Worm (Caenorhabditis elegans) whole organism, young adult: ENCODE data around the gene srx-9.

ENCODE experiments used
- B0261.1 ChIP-seq: sonication (generic microtip); optimal IDR thresholded peaks from 2 replicates; lab custom pipeline; 2016; ENCODE audit warnings: mild to moderate bottlenecking, missing genetic modification characterization, moderate library complexity, missing compliant biosample characterization
- D2030.7 ChIP-seq: fragments of 200-800 bp; sonication (Bioruptor generic); IDR thresholded peaks from 2 replicates; pipeline ENCODE4 v1.3.6; 2022; ENCODE audit warnings: missing genetic modification reagents, missing genetic modification characterization, missing compliant biosample characterization
- F49E8.2 ChIP-seq: sonication (generic microtip); optimal IDR thresholded peaks from 3 replicates; lab custom pipeline; 2017; ENCODE audit warnings: missing genetic modification characterization, mild to moderate bottlenecking, missing compliant biosample characterization, antibody characterized with exemption, moderate library complexity; ENCODE audit not compliant: insufficient read depth
- F57A8.1 ChIP-seq: fragments of 200-800 bp; sonication (Bioruptor generic); optimal IDR thresholded peaks from 2 replicates; lab custom pipeline; 2018; ENCODE audit warnings: mild to moderate bottlenecking, missing genetic modification characterization, moderate library complexity, missing compliant biosample characterization
- T07F8.4 ChIP-seq: sonication (generic microtip); optimal IDR thresholded peaks from 2 replicates; lab custom pipeline; 2016; ENCODE audit warnings: mild to moderate bottlenecking, missing genetic modification characterization, moderate library complexity, missing compliant biosample characterization
- Y53G8AR.9 ChIP-seq: fragments of 200-800 bp; sonication (Bioruptor generic); conservative IDR thresholded peaks from 2 replicates; pipeline ENCODE4 v1.3.6; 2022; ENCODE audit warnings: missing genetic modification reagents, missing genetic modification characterization, missing compliant biosample characterization
- Y56A3A.18 ChIP-seq: fragments of 200-800 bp; sonication (Bioruptor generic); IDR thresholded peaks from 2 replicates; pipeline ENCODE4 v1.3.6; 2022; ENCODE audit warnings: missing genetic modification reagents, missing genetic modification characterization, missing compliant biosample characterization
- Y95B8A.8 ChIP-seq: fragments of 200-800 bp; sonication (Bioruptor generic); IDR thresholded peaks from 2 replicates; pipeline ENCODE4 v1.3.6; 2022; ENCODE audit warnings: missing genetic modification reagents, missing genetic modification characterization, missing compliant biosample characterization
- ZK185.1 ChIP-seq: sonication (generic microtip); optimal IDR thresholded peaks from 2 replicates; lab custom pipeline; 2016; ENCODE audit warnings: mild to moderate bottlenecking, missing genetic modification characterization, missing compliant biosample characterization; ENCODE audit not compliant: poor library complexity, severe bottlenecking
- ama-1 ChIP-seq, 3 experiments: fragments of 150-350 bp in 1 of 3; sonication (generic microtip) in 2 of 3; optimal IDR thresholded peaks; 2 replicates each; lab custom pipeline; 2014 to 2018; ENCODE audit warnings: missing biosample characterization in 2 of 3, missing genetic modification characterization in 2 of 3, missing genetic modification reagents in 2 of 3
- atf-7 ChIP-seq: sonication (generic microtip); optimal IDR thresholded peaks from 2 replicates; lab custom pipeline; 2017; ENCODE audit warnings: mild to moderate bottlenecking, missing genetic modification characterization, missing compliant biosample characterization
- attf-5 ChIP-seq: fragments of 200-800 bp; sonication (Bioruptor generic); optimal IDR thresholded peaks from 2 replicates; lab custom pipeline; 2018; ENCODE audit warnings: mild to moderate bottlenecking, missing genetic modification characterization, missing compliant biosample characterization
- cebp-1 ChIP-seq, 2 experiments: fragments of 200-800 bp in 1 of 2; sonication (Bioruptor generic) in 1 of 2; sonication (generic microtip) in 1 of 2; IDR thresholded peaks in 1 of 2; optimal IDR thresholded peaks in 1 of 2; 2 replicates each; pipeline versions ENCODE4 v1.3.6 to Lab custom; 2017 to 2022; ENCODE audit warnings: missing compliant biosample characterization in 2 of 2, missing genetic modification characterization in 2 of 2, mild to moderate bottlenecking in 1 of 2, missing genetic modification reagents in 1 of 2, moderate library complexity in 1 of 2
- ceh-100 ChIP-seq: fragments of 200-800 bp; sonication (Bioruptor generic); IDR thresholded peaks from 2 replicates; pipeline ENCODE4 v1.3.6; 2022; ENCODE audit warnings: missing genetic modification reagents, missing genetic modification characterization, missing compliant biosample characterization
- ceh-27 ChIP-seq: fragments of 200-800 bp; sonication (Bioruptor generic); optimal IDR thresholded peaks from 2 replicates; lab custom pipeline; 2018; ENCODE audit warnings: mild to moderate bottlenecking, missing genetic modification characterization, moderate library complexity, missing compliant biosample characterization
- ceh-91 ChIP-seq: fragments of 200-800 bp; sonication (Bioruptor generic); IDR thresholded peaks from 2 replicates; pipeline ENCODE4 v1.3.6; 2022; ENCODE audit warnings: missing genetic modification reagents, missing genetic modification characterization, missing compliant biosample characterization
- chd-7 ChIP-seq: sonication (generic microtip); optimal IDR thresholded peaks from 2 replicates; lab custom pipeline; 2016; ENCODE audit warnings: mild to moderate bottlenecking, missing genetic modification characterization, moderate library complexity, missing compliant biosample characterization
- die-1 ChIP-seq: sonication (generic microtip); optimal IDR thresholded peaks from 2 replicates; lab custom pipeline; 2016; ENCODE audit warnings: missing genotype, mild to moderate bottlenecking, missing genetic modification characterization, missing compliant biosample characterization
- fkh-3 ChIP-seq: sonication (generic microtip); optimal IDR thresholded peaks from 2 replicates; lab custom pipeline; 2016; ENCODE audit warnings: mild to moderate bottlenecking, missing genetic modification characterization, missing compliant biosample characterization
- him-1 ChIP-seq: sonication (generic microtip); optimal IDR thresholded peaks from 2 replicates; lab custom pipeline; 2016; ENCODE audit warnings: missing genotype, missing genetic modification reagents, missing genetic modification characterization, missing compliant biosample characterization
- hmg-1.2 ChIP-seq: fragments of 200-800 bp; sonication (Bioruptor generic); IDR thresholded peaks from 2 replicates; pipeline ENCODE4 v1.3.6; 2022; ENCODE audit warnings: missing genetic modification reagents, missing genetic modification characterization, missing compliant biosample characterization
- lin-26 ChIP-seq: fragments of 200-800 bp; sonication (Bioruptor generic); IDR thresholded peaks from 2 replicates; pipeline ENCODE4 v1.3.6; 2022; ENCODE audit warnings: missing genetic modification reagents, missing genetic modification characterization, missing compliant biosample characterization
- lin-40 ChIP-seq: sonication (generic microtip); optimal IDR thresholded peaks from 2 replicates; lab custom pipeline; 2016; ENCODE audit warnings: missing genetic modification characterization, mild to moderate bottlenecking, missing compliant biosample characterization, missing genotype, missing genetic modification reagents
- lin-54 ChIP-seq: fragments of 200-800 bp; sonication (Bioruptor generic); optimal IDR thresholded peaks from 2 replicates; lab custom pipeline; 2018; ENCODE audit warnings: mild to moderate bottlenecking, missing genetic modification characterization, missing compliant biosample characterization
- madf-3 ChIP-seq: fragments of 200-800 bp; sonication (Bioruptor generic); IDR thresholded peaks from 2 replicates; pipeline ENCODE4 v1.3.6; 2022; ENCODE audit warnings: missing genetic modification reagents, missing genetic modification characterization, missing compliant biosample characterization
- madf-6 ChIP-seq: fragments of 200-800 bp; sonication (Bioruptor generic); IDR thresholded peaks from 2 replicates; pipeline ENCODE4 v1.3.6; 2022; ENCODE audit warnings: missing genetic modification reagents, missing genetic modification characterization, missing compliant biosample characterization
- mcd-1 ChIP-seq: fragments of 200-800 bp; sonication (Bioruptor generic); IDR thresholded peaks from 2 replicates; pipeline ENCODE4 v1.3.6; 2022; ENCODE audit warnings: missing genetic modification reagents, missing genetic modification characterization, missing compliant biosample characterization
- nfya-2 ChIP-seq: fragments of 200-800 bp; sonication (Bioruptor generic); IDR thresholded peaks from 2 replicates; pipeline ENCODE4 v1.3.6; 2022; ENCODE audit warnings: missing genetic modification reagents, missing genetic modification characterization, missing compliant biosample characterization
- nfyb-1 ChIP-seq: fragments of 200-800 bp; sonication (Bioruptor generic); IDR thresholded peaks from 2 replicates; pipeline ENCODE4 v1.3.6; 2022; ENCODE audit warnings: missing genetic modification reagents, missing genetic modification characterization, missing compliant biosample characterization
- nhr-120 ChIP-seq: fragments of 200-800 bp; sonication (Bioruptor generic); IDR thresholded peaks from 2 replicates; pipeline ENCODE4 v1.3.6; 2022; ENCODE audit warnings: missing genetic modification characterization, missing compliant biosample characterization
- pha-4 ChIP-seq: fragments of 150-350 bp; sonication (generic microtip); optimal IDR thresholded peaks from 2 replicates; lab custom pipeline; 2014; ENCODE audit warnings: missing biosample characterization, missing genetic modification reagents, missing genetic modification characterization
- somi-1 ChIP-seq: fragments of 200-800 bp; sonication (Bioruptor generic); optimal IDR thresholded peaks from 2 replicates; lab custom pipeline; 2018; ENCODE audit warnings: mild to moderate bottlenecking, missing genetic modification characterization, missing compliant biosample characterization
- sptf-2 ChIP-seq: fragments of 200-800 bp; sonication (Bioruptor generic); optimal IDR thresholded peaks from 2 replicates; lab custom pipeline; 2018; ENCODE audit warnings: mild to moderate bottlenecking, missing genetic modification characterization, missing compliant biosample characterization
- tlf-1 ChIP-seq: fragments of 200-800 bp; sonication (Bioruptor generic); optimal IDR thresholded peaks from 2 replicates; lab custom pipeline; 2018; ENCODE audit warnings: mild to moderate bottlenecking, missing genetic modification characterization, missing compliant biosample characterization
- ztf-26 ChIP-seq: sonication (generic microtip); optimal IDR thresholded peaks from 2 replicates; lab custom pipeline; 2017; ENCODE audit warnings: missing genetic modification characterization, missing compliant biosample characterization
- ztf-28 ChIP-seq: fragments of 200-800 bp; sonication (Bioruptor generic); IDR thresholded peaks from 2 replicates; pipeline ENCODE4 v1.3.6; 2022; ENCODE audit warnings: missing genetic modification reagents, missing genetic modification characterization, missing compliant biosample characterization

Gene srx-9

DNA sequence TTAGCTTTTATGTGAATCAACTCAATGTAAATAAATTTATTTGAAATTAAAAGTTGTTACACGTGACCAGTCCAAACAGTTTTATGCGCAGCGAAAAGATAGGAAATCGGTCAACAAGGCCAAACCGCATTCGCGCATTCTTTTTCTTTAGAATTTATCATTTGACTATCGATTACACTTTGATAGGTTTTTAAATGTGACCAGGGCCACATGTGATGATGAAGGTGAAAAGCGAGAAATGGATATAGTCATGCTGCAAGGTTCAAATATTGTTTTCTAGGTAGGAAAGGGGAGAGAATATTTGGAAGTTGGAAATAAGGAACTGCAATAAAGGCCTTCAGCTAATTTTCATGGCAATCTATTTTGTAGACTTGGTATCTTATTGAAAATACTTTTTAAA, 41.7 kb upstream of the srx-9 start:
- TF ChIP-seq ceh-27 (GFP tag; lab: Kevin White, UChicago), result no peak
- TF ChIP-seq ama-1 (optimal IDR thresholded peaks at IDR 0.05; lab: Kevin White, UChicago), result peak; percentile 74
- no peak for TF ChIP-seq ama-1 (GFP tag; optimal IDR thresholded peaks at IDR 0.05; lab: Kevin White, UChicago)
- 0 out of 2 replicates have a peak, but pooled peaks have one; percentile 21 for TF ChIP-seq cebp-1 (GFP tag; IDR thresholded peaks at IDR 0.05; lab: Robert Waterston, UW)
- TF ChIP-seq cebp-1 (tag; optimal IDR thresholded peaks at IDR 0.05; lab: Kevin White, UChicago), result no peak
- TF ChIP-seq madf-6 (GFP tag; lab: Robert Waterston, UW), result 0 out of 2 replicates have a peak, but pooled peaks have one; percentile 32
- peak; percentile 32 for TF ChIP-seq chd-7 (tag; lab: Kevin White, UChicago)
- no peak for TF ChIP-seq him-1 (tag; lab: Kevin White, UChicago)
- peak; percentile 4 for TF ChIP-seq somi-1 (GFP tag; lab: Kevin White, UChicago)
- peak; percentile 12 for TF ChIP-seq fkh-3 (tag; lab: Kevin White, UChicago)
- no peak for TF ChIP-seq ceh-100 (GFP tag; lab: Robert Waterston, UW)
- peak; percentile 9; the same call in 1 of the 2 replicates for TF ChIP-seq lin-26 (GFP tag; lab: Robert Waterston, UW)
- TF ChIP-seq madf-3, result 0 out of 2 replicates have a peak, but pooled peaks have one; percentile 24
- TF ChIP-seq die-1, result peak; percentile 19
- peak; percentile 34; the same call in 1 of the 2 replicates for TF ChIP-seq Y53G8AR.9 (GFP tag; lab: Robert Waterston, UW)
- peak; percentile 65 for TF ChIP-seq ZK185.1 (tag; lab: Kevin White, UChicago)

DNA sequence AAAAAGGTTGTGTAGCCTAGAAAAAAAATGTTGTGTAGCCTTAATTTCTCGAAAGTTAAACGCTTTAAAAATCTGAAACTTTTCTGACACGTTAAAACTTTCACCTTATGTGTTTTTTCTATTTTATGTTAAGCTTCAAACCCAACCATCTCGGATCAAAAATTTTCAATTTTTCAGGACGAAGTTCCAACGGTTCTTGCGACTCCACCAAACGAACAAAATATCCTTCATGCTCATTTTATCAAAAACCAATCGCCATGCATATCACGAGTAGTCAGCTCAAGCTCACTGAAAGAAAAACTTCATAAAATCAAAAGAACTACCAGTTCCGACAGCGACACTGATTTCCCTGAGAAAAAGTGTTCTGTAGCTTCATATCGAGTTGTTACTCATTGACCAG, 41.2 kb upstream of the srx-9 start:
- TF ChIP-seq ama-1 (optimal IDR thresholded peaks at IDR 0.05; lab: Kevin White, UChicago) (no peak), ama-1 (GFP tag; optimal IDR thresholded peaks at IDR 0.05; lab: Kevin White, UChicago) (no peak), atf-7 (no peak), sptf-2 (GFP tag; lab: Kevin White, UChicago) (no peak), Y53G8AR.9 (GFP tag; lab: Robert Waterston, UW) (0 out of 2 replicates have a peak, but pooled peaks have one; percentile 25), madf-3 (no peak)

- 0 out of 2 replicates have a peak, but pooled peaks have one; percentile 15 for TF ChIP-seq nfyb-1 (GFP tag; lab: Robert Waterston, UW)
- peak; percentile 71 for TF ChIP-seq ama-1 (optimal IDR thresholded peaks at IDR 0.05; lab: Kevin White, UChicago)
- no peak for TF ChIP-seq ama-1 (GFP tag; optimal IDR thresholded peaks at IDR 0.05; lab: Kevin White, UChicago)
- no peak for TF ChIP-seq D2030.7 (GFP tag; lab: Robert Waterston, UW)
- 0 out of 2 replicates have a peak, but pooled peaks have one; percentile 18 for TF ChIP-seq lin-26 (GFP tag; lab: Robert Waterston, UW)
Observed at ce11 chrV:7435376-7436204, 40.3 kb upstream of the srx-9 start, which contains the start of the genes ddo-2 and F25E5.8. TSS of gene ddo-2 (minus strand) at chrV:7435705. TSS of gene F25E5.8 (plus strand) at chrV:7435930.

- TF ChIP-seq somi-1 (GFP tag; lab: Kevin White, UChicago) (peak; percentile 50), Y95B8A.8 (GFP tag; lab: Robert Waterston, UW) (no peak), ceh-91 (GFP tag; lab: Robert Waterston, UW) (no peak), F49E8.2 (no peak), tlf-1 (GFP tag; lab: Kevin White, UChicago) (peak; percentile 13), ztf-26 (tag; lab: Kevin White, UChicago) (no peak), nhr-120 (no peak), mcd-1 (GFP tag; lab: Robert Waterston, UW) (0 out of 2 replicates have a peak, but pooled peaks have one; percentile 6), ceh-100 (GFP tag; lab: Robert Waterston, UW) (no peak), nfyb-1 (GFP tag; lab: Robert Waterston, UW) (peak; percentile 55), pha-4 (tag; lab: Kevin White, UChicago) (peak; percentile 76), ceh-27 (GFP tag; lab: Kevin White, UChicago) (peak; percentile 52), B0261.1 (tag; lab: Kevin White, UChicago) (no peak), F57A8.1 (no peak), attf-5 (GFP tag; lab: Kevin White, UChicago) (peak; percentile 32), nfya-2 (no peak), atf-7 (no peak), lin-54 (GFP tag; lab: Kevin White, UChicago) (peak; percentile 9), Y56A3A.18 (GFP tag; lab: Robert Waterston, UW) (0 out of 2 replicates have a peak, but pooled peaks have one; percentile 29), Y53G8AR.9 (GFP tag; lab: Robert Waterston, UW) (peak; percentile 36; the same call in 1 of the 2 replicates), lin-40 (tag; lab: Kevin White, UChicago) (peak; percentile 26), ztf-28 (GFP tag; lab: Robert Waterston, UW) (no peak), hmg-1.2 (peak; percentile 32; the same call in 1 of the 2 replicates), T07F8.4 (tag; lab: Kevin White, UChicago) (no peak)
Observed at ce11 chrV:7434805-7435363, 39.6 kb upstream of the srx-9 start.
